Worm (Caenorhabditis elegans) whole organism, L1 larva: Measurements from ENCODE around the gene mip-1.
"Not testable (repeated sequence)": the region's sequence is repeated elsewhere in the genome, so short reads cannot be mapped to it uniquely, and the experiment has no call there.

ENCODE experiments used
- C16A3.4 ChIP-seq: fragments of 150-350 bp; optimal IDR thresholded peaks from 2 replicates; lab custom pipeline; 2014; ENCODE audit warnings: missing biosample characterization, missing genetic modification characterization
- C34B4.2 ChIP-seq: sonication (generic microtip); optimal IDR thresholded peaks from 2 replicates; lab custom pipeline; 2017; ENCODE audit warnings: mild to moderate bottlenecking, missing genetic modification characterization, missing compliant biosample characterization
- F16B12.6 ChIP-seq: fragments of 150-350 bp; optimal IDR thresholded peaks from 2 replicates; lab custom pipeline; 2014; ENCODE audit warnings: missing biosample characterization, missing genetic modification characterization
- ama-1 ChIP-seq: fragments of 150-350 bp; optimal IDR thresholded peaks from 2 replicates; lab custom pipeline; 2014
- blmp-1 ChIP-seq: fragments of 150-350 bp; optimal IDR thresholded peaks from 2 replicates; lab custom pipeline; 2014; ENCODE audit warnings: missing biosample characterization, missing genetic modification characterization
- ceh-88 ChIP-seq: fragments of 200-800 bp; sonication (Bioruptor generic); IDR thresholded peaks from 2 replicates; pipeline ENCODE4 v1.3.6; 2022; ENCODE audit warnings: missing genetic modification characterization, missing compliant biosample characterization
- dpl-1 ChIP-seq, 3 experiments: fragments of 150-350 bp in 2 of 3; sonication (generic microtip) in 1 of 3; optimal IDR thresholded peaks; 2 replicates each; lab custom pipeline; 2014 to 2017; ENCODE audit warnings: missing biosample characterization in 3 of 3, missing genetic modification characterization in 3 of 3, missing genetic modification reagents in 3 of 3
- dsc-1 ChIP-seq: sonication (generic microtip); optimal IDR thresholded peaks from 2 replicates; lab custom pipeline; 2016; ENCODE audit warnings: mild to moderate bottlenecking, missing genetic modification characterization, missing compliant biosample characterization
- efl-1 ChIP-seq, 4 experiments: fragments of 150-350 bp; optimal IDR thresholded peaks in 3 of 4; peaks in 1 of 4; 1 replicate in 1 of 4; 2 replicates in 3 of 4; lab custom pipeline; 2014; ENCODE audit warnings: missing biosample characterization in 2 of 4, missing genetic modification characterization in 2 of 4, missing genetic modification reagents in 2 of 4
- egl-27 ChIP-seq, 2 experiments: fragments of 150-350 bp in 1 of 2; sonication (generic microtip); optimal IDR thresholded peaks; 3 replicates each; lab custom pipeline; 2017 to 2018; ENCODE audit warnings: missing biosample characterization in 2 of 2, missing genetic modification characterization in 2 of 2, missing genetic modification reagents in 2 of 2
- elt-2 ChIP-seq: sonication (generic microtip); optimal IDR thresholded peaks from 2 replicates; lab custom pipeline; 2016; ENCODE audit warnings: missing genetic modification characterization, mild to moderate bottlenecking, inconsistent platforms, missing compliant biosample characterization, missing genetic modification reagents
- fkh-4 ChIP-seq: sonication (generic microtip); optimal IDR thresholded peaks from 2 replicates; lab custom pipeline; 2016; ENCODE audit warnings: missing compliant biosample characterization, missing genetic modification characterization, borderline replicate concordance
- jun-1 ChIP-seq: fragments of 150-350 bp; optimal IDR thresholded peaks from 2 replicates; lab custom pipeline; 2014; ENCODE audit warnings: missing biosample characterization, missing genetic modification reagents, missing genetic modification characterization
- lin-15B ChIP-seq: fragments of 150-350 bp; sonication (generic microtip); optimal IDR thresholded peaks from 3 replicates; lab custom pipeline; 2014; ENCODE audit warnings: missing biosample characterization, missing genetic modification characterization
- lin-35 ChIP-seq, 2 experiments: fragments of 150-350 bp; optimal IDR thresholded peaks; 2 replicates each; lab custom pipeline; 2014; ENCODE audit warnings: missing biosample characterization in 2 of 2, missing genetic modification characterization in 2 of 2, missing genetic modification reagents in 2 of 2
- lir-3 ChIP-seq: sonication (generic microtip); optimal IDR thresholded peaks from 2 replicates; lab custom pipeline; 2016; ENCODE audit warnings: mild to moderate bottlenecking, missing genetic modification characterization, moderate library complexity, missing compliant biosample characterization; ENCODE audit not compliant: poor library complexity
- lsy-2 ChIP-seq, 2 experiments: fragments of 150-350 bp; optimal IDR thresholded peaks; 2 replicates each; lab custom pipeline; 2014; ENCODE audit warnings: missing biosample characterization in 2 of 2, missing genetic modification characterization in 2 of 2
- mdl-1 ChIP-seq, 2 experiments: fragments of 150-350 bp; optimal IDR thresholded peaks; 2 replicates each; lab custom pipeline; 2014 to 2017; ENCODE audit warnings: missing biosample characterization in 2 of 2, missing genetic modification characterization in 2 of 2, inconsistent platforms in 1 of 2
- nhr-12 ChIP-seq: sonication (generic microtip); optimal IDR thresholded peaks from 2 replicates; lab custom pipeline; 2017; ENCODE audit warnings: missing biosample characterization, missing genetic modification characterization
- nhr-19 ChIP-seq: fragments of 200-800 bp; sonication (Bioruptor generic); conservative IDR thresholded peaks from 2 replicates; pipeline ENCODE4 v1.3.6; 2022; ENCODE audit warnings: missing genetic modification characterization, missing compliant biosample characterization
- nhr-20 ChIP-seq: sonication (generic microtip); optimal IDR thresholded peaks from 2 replicates; lab custom pipeline; 2016; ENCODE audit warnings: mild to moderate bottlenecking, missing genetic modification characterization, missing compliant biosample characterization
- nhr-28 ChIP-seq: fragments of 150-350 bp; optimal IDR thresholded peaks from 2 replicates; lab custom pipeline; 2014; ENCODE audit warnings: missing biosample characterization, missing genetic modification characterization
- nhr-76 ChIP-seq: sonication (generic microtip); optimal IDR thresholded peaks from 2 replicates; lab custom pipeline; 2017; ENCODE audit warnings: missing biosample characterization, missing genetic modification characterization
- nhr-85 ChIP-seq: sonication (generic microtip); peaks from one replicate; lab custom pipeline; 2016; ENCODE audit warnings: missing genetic modification characterization, inconsistent platforms, missing compliant biosample characterization
- nhr-90 ChIP-seq: sonication (generic microtip); optimal IDR thresholded peaks from 2 replicates; lab custom pipeline; 2016; ENCODE audit warnings: mild to moderate bottlenecking, missing genetic modification characterization, missing compliant biosample characterization; ENCODE audit not compliant: poor library complexity
- pag-3 ChIP-seq: sonication (generic microtip); optimal IDR thresholded peaks from 2 replicates; lab custom pipeline; 2017; ENCODE audit warnings: missing genetic modification characterization, mild to moderate bottlenecking, missing compliant biosample characterization, antibody characterized with exemption, borderline replicate concordance; ENCODE audit not compliant: insufficient read depth
- pqm-1 ChIP-seq: sonication (generic microtip); optimal IDR thresholded peaks from 3 replicates; lab custom pipeline; 2017; ENCODE audit warnings: missing biosample characterization, missing genetic modification characterization
- rnt-1 ChIP-seq: sonication (generic microtip); optimal IDR thresholded peaks from 2 replicates; lab custom pipeline; 2016; ENCODE audit warnings: mild to moderate bottlenecking, missing genetic modification characterization, moderate library complexity, missing compliant biosample characterization
- skn-1 ChIP-seq: fragments of 150-350 bp; optimal IDR thresholded peaks from 2 replicates; lab custom pipeline; 2014; ENCODE audit warnings: missing biosample characterization, missing genetic modification characterization
- swsn-7 ChIP-seq: sonication (generic microtip); optimal IDR thresholded peaks from 2 replicates; lab custom pipeline; 2016; ENCODE audit warnings: missing genetic modification characterization, missing compliant biosample characterization
- tbx-2 ChIP-seq: sonication (generic microtip); optimal IDR thresholded peaks from 2 replicates; lab custom pipeline; 2016; ENCODE audit warnings: missing genetic modification characterization, missing compliant biosample characterization
- tlp-1 ChIP-seq: fragments of 150-350 bp; optimal IDR thresholded peaks from 2 replicates; lab custom pipeline; 2014; ENCODE audit warnings: missing biosample characterization, missing genetic modification characterization
- unc-30 ChIP-seq: sonication (generic microtip); optimal IDR thresholded peaks from 2 replicates; lab custom pipeline; 2017; ENCODE audit warnings: missing biosample characterization, missing genetic modification characterization
- unc-86 ChIP-seq: sonication (generic microtip); optimal IDR thresholded peaks from 2 replicates; lab custom pipeline; 2016; ENCODE audit warnings: missing genetic modification characterization, missing compliant biosample characterization
- xbp-1 ChIP-seq: sonication (generic microtip); optimal IDR thresholded peaks from 2 replicates; lab custom pipeline; 2016; ENCODE audit warnings: missing genetic modification characterization, missing compliant biosample characterization
- ztf-4 ChIP-seq: fragments of 150-350 bp; optimal IDR thresholded peaks from 2 replicates; lab custom pipeline; 2014; ENCODE audit warnings: missing biosample characterization, missing genetic modification characterization

The mip-1 gene

DNA sequence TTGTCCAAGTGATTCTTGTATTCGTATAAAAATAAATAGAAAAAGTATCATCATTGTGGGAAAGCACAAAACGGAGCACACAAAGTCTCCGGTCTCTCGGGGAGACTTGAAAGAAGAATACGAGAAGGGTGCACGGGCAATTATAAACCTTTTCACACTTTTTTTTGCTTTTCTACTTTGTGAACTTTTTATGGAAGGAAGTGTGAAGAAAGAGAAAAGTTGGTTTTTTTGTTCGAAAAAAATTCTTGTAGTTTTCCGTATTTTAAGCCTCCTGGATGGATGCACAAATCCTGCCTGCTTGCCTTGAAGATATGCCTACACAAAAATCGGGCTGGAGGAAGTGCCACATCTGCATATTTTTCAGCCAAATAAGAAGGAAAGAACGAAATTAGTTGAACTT, 14.9 kb upstream of the mip-1 start, which contains the start of gene B0393.7:
Gene B0393.7, minus strand, starts transcription at position 101 of the 400 bp plus-strand sequence.
- TF ChIP-seq skn-1 = no peak
- no peak for TF ChIP-seq xbp-1
- TF ChIP-seq ceh-88 (GFP tag; lab: Robert Waterston, UW) = no peak
- no peak for TF ChIP-seq nhr-28 (tag; lab: Kevin White, UChicago)
- TF ChIP-seq tlp-1 = no peak
- no peak for TF ChIP-seq tbx-2 (tag; lab: Kevin White, UChicago)
- TF ChIP-seq lin-15B (tag; lab: Kevin White, UChicago) = no peak
- no peak for TF ChIP-seq lir-3 (tag; lab: Kevin White, UChicago)
- no peak for TF ChIP-seq rnt-1
- TF ChIP-seq nhr-76 = no peak
- TF ChIP-seq pag-3 (tag; lab: Kevin White, UChicago) = no peak
- TF ChIP-seq C16A3.4 (tag; lab: Kevin White, UChicago) = no peak
- TF ChIP-seq lsy-2 (tag; optimal IDR thresholded peaks at IDR 0.05; lab: Kevin White, UChicago) = no peak
- no peak for TF ChIP-seq nhr-19 (GFP tag; lab: Robert Waterston, UW)
- TF ChIP-seq dsc-1 = no peak
- no peak for TF ChIP-seq ztf-4
- TF ChIP-seq nhr-20 = no peak
- no peak for TF ChIP-seq nhr-90 (tag; lab: Kevin White, UChicago)
- TF ChIP-seq mdl-1 (tag; optimal IDR thresholded peaks at IDR 0.05; lab: Kevin White, UChicago) = no peak

- peak; percentile 53 for TF ChIP-seq blmp-1 (tag; lab: Kevin White, UChicago)
- peak; percentile 25 for TF ChIP-seq elt-2 (tag; lab: Kevin White, UChicago)
- no peak for TF ChIP-seq pqm-1
Observed at ce11 chrIII:4779855-4780254, 13.0 kb upstream of the mip-1 start, which contains the start of gene B0393.9. Gene B0393.9, minus strand, starts transcription at chrIII:4780157.

ce11 chrIII:4781937-4782576, 10.8 kb upstream of the mip-1 start, which contains the start of the genes gex-5 and C38D4.10:
Gene gex-5, minus strand, starts transcription at chrIII:4781987.
Gene C38D4.10, plus strand, starts transcription at chrIII:4782526.
- TF ChIP-seq jun-1 (tag; lab: Kevin White, UChicago); dpl-1 (GFP tag; optimal IDR thresholded peaks at IDR 0.05; lab: Kevin White, UChicago); ama-1: not testable (repeated sequence)

ce11 chrIII:4785131-4785530, 7.8 kb upstream of the mip-1 start, which contains the start of gene enu-3.2:
Gene enu-3.2, minus strand, starts transcription at chrIII:4785235.
- TF ChIP-seq nhr-85 (tag; lab: Kevin White, UChicago); egl-27 (tag; optimal IDR thresholded peaks at IDR 0.05; lab: Kevin White, UChicago); unc-30 (tag; lab: Kevin White, UChicago): not testable (repeated sequence)

ce11 chrIII:4785714-4786113, 7.2 kb upstream of the mip-1 start, which contains the start of gene mel-28:
Gene mel-28, plus strand, starts transcription at chrIII:4786080.
- peak; percentile 68 to 85 (median 73) for TF ChIP-seq dpl-1 (GFP tag; optimal IDR thresholded peaks at IDR 0.05; lab: Kevin White, UChicago)
- TF ChIP-seq swsn-7 (tag; lab: Kevin White, UChicago) = no peak
- TF ChIP-seq F16B12.6 (tag; lab: Kevin White, UChicago) = peak; percentile 80
- no peak for TF ChIP-seq elt-2 (tag; lab: Kevin White, UChicago)
- TF ChIP-seq efl-1 (optimal IDR thresholded peaks at IDR 0.05; lab: Kevin White, UChicago) = peak; percentile 16 to 70
- TF ChIP-seq efl-1 (GFP tag; optimal IDR thresholded peaks at IDR 0.05 in 1 of 2; lab: Kevin White, UChicago) = peak; percentile 82 to 97
- peak in 1 of 2 experiments; percentile 56 for TF ChIP-seq lsy-2 (tag; optimal IDR thresholded peaks at IDR 0.05; lab: Kevin White, UChicago)
- no peak for TF ChIP-seq fkh-4 (tag; lab: Kevin White, UChicago)
- TF ChIP-seq lir-3 (tag; lab: Kevin White, UChicago) = no peak
- TF ChIP-seq C34B4.2 (tag; lab: Kevin White, UChicago) = no peak
- peak; percentile 74 for TF ChIP-seq blmp-1 (tag; lab: Kevin White, UChicago)
- no peak for TF ChIP-seq unc-86 (tag; lab: Kevin White, UChicago)
- no peak for TF ChIP-seq nhr-12
- TF ChIP-seq lin-35 (GFP tag; optimal IDR thresholded peaks at IDR 0.05; lab: Kevin White, UChicago) = peak; percentile 58 to 81
- no peak for TF ChIP-seq nhr-28 (tag; lab: Kevin White, UChicago)
